Fruit fly (Drosophila melanogaster) whole organism, embryonic: ENCODE results near the gene Kr-h1.

Experiments
- CG14965 ChIP-seq: fragments of 200-800 bp; sonication (Bioruptor generic); optimal IDR thresholded peaks from 2 replicates; lab custom pipeline; 2016; ENCODE audit warnings: missing biosample characterization, missing genetic modification characterization, borderline replicate concordance
- CG4360 ChIP-seq: fragments of 200-800 bp; sonication (Bioruptor generic); IDR thresholded peaks from 2 replicates; pipeline ENCODE4 v1.3.6; 2022; ENCODE audit warnings: missing biosample characterization, missing genetic modification characterization
- CG6254 ChIP-seq: fragments of 200-800 bp; sonication (Bioruptor generic); optimal IDR thresholded peaks from 3 replicates; lab custom pipeline; 2017; ENCODE audit warnings: mild to moderate bottlenecking, missing biosample characterization, missing genetic modification reagents, missing genetic modification characterization
- Gug ChIP-seq: fragments of 200-800 bp; sonication (Bioruptor generic); IDR thresholded peaks from 4 replicates; pipeline ENCODE4 v1.3.6; 2022; ENCODE audit warnings: missing biosample characterization, missing genetic modification characterization
- YL-1 ChIP-seq: fragments of 200-800 bp; sonication (Bioruptor generic); optimal IDR thresholded peaks from 3 replicates; lab custom pipeline; 2017; ENCODE audit warnings: missing biosample characterization, mild to moderate bottlenecking, missing genetic modification characterization
- bcd ChIP-seq: fragments of 200-800 bp; sonication (Bioruptor generic); optimal IDR thresholded peaks from 2 replicates; lab custom pipeline; 2017; ENCODE audit warnings: missing biosample characterization, mild to moderate bottlenecking, missing genetic modification characterization
- fru ChIP-seq: fragments of >200 bp; optimal IDR thresholded peaks from 2 replicates; lab custom pipeline; 2017
- nau ChIP-seq: fragments of 200-800 bp; sonication (Bioruptor generic); optimal IDR thresholded peaks from 3 replicates; lab custom pipeline; 2017; ENCODE audit warnings: missing biosample characterization, mild to moderate bottlenecking, missing genetic modification characterization, missing genetic modification reagents
- nom ChIP-seq: fragments of 200-800 bp; sonication (Bioruptor generic); optimal IDR thresholded peaks from 2 replicates; lab custom pipeline; 2017; ENCODE audit warnings: missing biosample characterization, missing genetic modification characterization, mild to moderate bottlenecking, moderate library complexity, missing genetic modification reagents
- pan ChIP-seq, 4 experiments: fragments of >200 bp in 3 of 4; fragments of 200-800 bp in 1 of 4; sonication (Bioruptor generic) in 1 of 4; optimal IDR thresholded peaks in 3 of 4; IDR thresholded peaks in 1 of 4; 2 replicates each; pipeline versions ENCODE4 v1.3.6 to Lab custom; 2017 to 2022; ENCODE audit warnings: missing biosample characterization in 2 of 4, missing genetic modification characterization in 2 of 4, mixed read lengths in 1 of 4

DNA sequence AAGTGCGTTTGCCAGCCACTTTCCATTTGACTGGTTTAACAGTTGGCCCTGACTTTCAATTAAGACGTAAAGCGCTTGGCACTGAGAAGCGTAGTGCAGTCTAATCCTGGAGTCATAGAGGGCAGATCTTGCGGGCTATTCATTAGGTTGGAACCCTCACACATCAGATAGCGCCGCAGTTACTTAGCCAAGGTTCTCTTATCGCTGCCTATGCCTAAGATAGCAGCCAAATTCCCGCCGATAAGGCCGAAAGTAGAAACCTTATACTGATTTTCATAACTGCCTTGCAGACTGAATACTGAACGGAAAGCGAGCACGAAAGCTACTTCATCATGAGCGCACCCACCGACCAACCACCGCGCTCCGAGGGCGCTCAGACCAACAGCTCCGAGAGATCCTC, 10.3 kb upstream of the Kr-h1 start:
- TF ChIP-seq YL-1 (GFP tag; lab: Kevin White, UChicago): no peak
- TF ChIP-seq CG14965 (GFP tag; lab: Kevin White, UChicago): no peak
- no peak for TF ChIP-seq Gug (GFP tag; lab: Robert Waterston, UW)
- no peak for TF ChIP-seq nom (GFP tag; lab: Kevin White, UChicago)
- TF ChIP-seq CG6254 (GFP tag; lab: Kevin White, UChicago): no peak
- no peak for TF ChIP-seq pan (optimal IDR thresholded peaks at IDR 0.05; lab: Kevin White, UChicago)
- no peak for TF ChIP-seq pan (GFP tag; optimal IDR thresholded peaks at IDR 0.05 in 1 of 2, IDR thresholded peaks at IDR 0.05 in 1 of 2)
- TF ChIP-seq CG4360: no peak
- TF ChIP-seq bcd (GFP tag; lab: Kevin White, UChicago): no peak
- no peak for TF ChIP-seq nau (GFP tag; lab: Kevin White, UChicago)
- TF ChIP-seq fru: no peak
